Worm (Caenorhabditis elegans) whole organism, young adult: ENCODE measurements around the gene T04A6.3.

ENCODE experiments used
- D2030.7 ChIP-seq: fragments of 200-800 bp; sonication (Bioruptor generic); IDR thresholded peaks from 2 replicates; pipeline ENCODE4 v1.3.6; 2022; ENCODE audit warnings: missing genetic modification reagents, missing genetic modification characterization, missing compliant biosample characterization
- cebp-2 ChIP-seq: fragments of 200-800 bp; sonication (Bioruptor generic); IDR thresholded peaks from 2 replicates; pipeline ENCODE4 v1.3.6; 2022; ENCODE audit warnings: missing genetic modification characterization, missing compliant biosample characterization
- ceh-40 ChIP-seq: fragments of 200-800 bp; sonication (Bioruptor generic); IDR thresholded peaks from 2 replicates; pipeline ENCODE4 v1.3.6; 2022; ENCODE audit warnings: missing genetic modification characterization, missing compliant biosample characterization
- die-1 ChIP-seq: sonication (generic microtip); optimal IDR thresholded peaks from 2 replicates; lab custom pipeline; 2016; ENCODE audit warnings: missing genotype, mild to moderate bottlenecking, missing genetic modification characterization, missing compliant biosample characterization
- dox-1 ChIP-seq: fragments of 200-800 bp; sonication (Bioruptor generic); IDR thresholded peaks from 2 replicates; pipeline ENCODE4 v1.3.6; 2022; ENCODE audit warnings: missing genetic modification reagents, missing genetic modification characterization, missing compliant biosample characterization
- lsy-27 ChIP-seq: sonication (generic microtip); optimal IDR thresholded peaks from 2 replicates; lab custom pipeline; 2017; ENCODE audit warnings: missing genetic modification characterization, mild to moderate bottlenecking, missing compliant biosample characterization, antibody characterized with exemption, missing genotype, borderline replicate concordance; ENCODE audit not compliant: insufficient read depth
- nfya-1 ChIP-seq: sonication (generic microtip); optimal IDR thresholded peaks from 2 replicates; lab custom pipeline; 2017; ENCODE audit warnings: antibody characterized with exemption, missing compliant biosample characterization, missing genetic modification characterization, borderline replicate concordance; ENCODE audit not compliant: insufficient read depth
- pha-4 ChIP-seq: fragments of 150-350 bp; sonication (generic microtip); optimal IDR thresholded peaks from 2 replicates; lab custom pipeline; 2014; ENCODE audit warnings: missing biosample characterization, missing genetic modification reagents, missing genetic modification characterization
- rcor-1 ChIP-seq: fragments of 200-800 bp; sonication (Bioruptor generic); IDR thresholded peaks from 2 replicates; pipeline ENCODE4 v1.3.6; 2022; ENCODE audit warnings: missing genetic modification reagents, missing genetic modification characterization, missing compliant biosample characterization
- rec-8 ChIP-seq, 2 experiments: sonication (generic microtip); optimal IDR thresholded peaks; 2 replicates each; lab custom pipeline; 2016; ENCODE audit warnings: mild to moderate bottlenecking in 2 of 2, missing genetic modification characterization in 2 of 2, missing genetic modification reagents in 2 of 2, missing genotype in 2 of 2, missing biosample characterization in 1 of 2, missing compliant biosample characterization in 1 of 2, moderate library complexity in 1 of 2
- snpc-1.3 ChIP-seq: sonication (generic microtip); optimal IDR thresholded peaks from 2 replicates; lab custom pipeline; 2017; ENCODE audit warnings: missing genetic modification characterization, mild to moderate bottlenecking, missing compliant biosample characterization, antibody characterized with exemption, moderate library complexity, missing genotype, missing genetic modification reagents; ENCODE audit not compliant: insufficient read depth
- somi-1 ChIP-seq: fragments of 200-800 bp; sonication (Bioruptor generic); optimal IDR thresholded peaks from 2 replicates; lab custom pipeline; 2018; ENCODE audit warnings: mild to moderate bottlenecking, missing genetic modification characterization, missing compliant biosample characterization
- unc-130 ChIP-seq: sonication (generic microtip); optimal IDR thresholded peaks from 2 replicates; lab custom pipeline; 2016; ENCODE audit warnings: missing genetic modification reagents, missing genetic modification characterization, missing compliant biosample characterization
- zfh-2 ChIP-seq: fragments of 200-800 bp; sonication (Bioruptor generic); conservative IDR thresholded peaks from 2 replicates; pipeline ENCODE4 v1.3.6; 2022; ENCODE audit warnings: missing genetic modification reagents, missing genetic modification characterization, missing compliant biosample characterization

T04A6.3 gene

ce11 chrIII:7557930-7558470 lies 50.1 kb downstream of the T04A6.3 start:
- TF ChIP-seq somi-1 (GFP tag; lab: Kevin White, UChicago) (no peak), rcor-1 (GFP tag; lab: Robert Waterston, UW) (no peak), dox-1 (no peak), D2030.7 (GFP tag; lab: Robert Waterston, UW) (no peak), die-1 (tag; lab: Kevin White, UChicago) (no peak), pha-4 (no peak), cebp-2 (GFP tag; lab: Robert Waterston, UW) (no peak), nfya-1 (tag; lab: Kevin White, UChicago) (no peak), snpc-1.3 (tag; lab: Kevin White, UChicago) (no peak), zfh-2 (GFP tag; lab: Robert Waterston, UW) (no peak), rec-8 (tag; optimal IDR thresholded peaks at IDR 0.05; lab: Kevin White, UChicago) (no peak), unc-130 (no peak), ceh-40 (GFP tag; lab: Robert Waterston, UW) (no peak), lsy-27 (tag; lab: Kevin White, UChicago) (no peak)
